Fruit fly (Drosophila melanogaster) whole organism, embryonic: Measurements from ENCODE around the gene stg1.

Source experiments
- Ada2b ChIP-seq: fragments of 200-800 bp; sonication (Bioruptor generic); IDR thresholded peaks from 2 replicates; pipeline ENCODE4 v1.3.6; 2022; ENCODE audit warnings: missing biosample characterization, missing genetic modification characterization
- Aef1 ChIP-seq: fragments of 200-800 bp; sonication (Bioruptor generic); IDR thresholded peaks from 3 replicates; pipeline ENCODE4 v1.3.6; 2022; ENCODE audit warnings: missing biosample characterization, missing genetic modification characterization
- Atf-2 ChIP-seq: fragments of 200-800 bp; sonication (Bioruptor generic); optimal IDR thresholded peaks from 2 replicates; lab custom pipeline; 2016; ENCODE audit warnings: missing biosample characterization, missing genetic modification characterization
- CG10654 ChIP-seq: fragments of 200-800 bp; sonication (Bioruptor generic); optimal IDR thresholded peaks from 2 replicates; lab custom pipeline; 2016; ENCODE audit warnings: missing biosample characterization, missing genetic modification characterization
- CG12744 ChIP-seq: fragments of 200-800 bp; sonication (Bioruptor generic); optimal IDR thresholded peaks from 2 replicates; lab custom pipeline; 2016; ENCODE audit warnings: missing biosample characterization, missing genetic modification characterization
- CG13123 ChIP-seq: fragments of 200-800 bp; sonication (Bioruptor generic); optimal IDR thresholded peaks from 2 replicates; lab custom pipeline; 2016; ENCODE audit warnings: missing biosample characterization, missing genetic modification characterization
- CG13894 ChIP-seq: fragments of 200-800 bp; sonication (Bioruptor generic); optimal IDR thresholded peaks from 3 replicates; lab custom pipeline; 2018; ENCODE audit warnings: missing biosample characterization, mild to moderate bottlenecking, missing genetic modification characterization, moderate library complexity
- CG17328 ChIP-seq: fragments of 200-800 bp; sonication (Bioruptor generic); IDR thresholded peaks from 2 replicates; pipeline ENCODE4 v1.3.6; 2022; ENCODE audit warnings: missing biosample characterization, missing genetic modification characterization
- CG17568 ChIP-seq: fragments of 200-800 bp; sonication (Bioruptor generic); optimal IDR thresholded peaks from 2 replicates; lab custom pipeline; 2018; ENCODE audit warnings: missing biosample characterization, mild to moderate bottlenecking, missing genetic modification characterization, moderate library complexity
- CG18476 ChIP-seq: fragments of 200-800 bp; sonication (Bioruptor generic); optimal IDR thresholded peaks from 2 replicates; lab custom pipeline; 2016; ENCODE audit warnings: missing biosample characterization, mild to moderate bottlenecking, missing genetic modification characterization
- CG2875 ChIP-seq: fragments of 200-800 bp; sonication (Bioruptor generic); optimal IDR thresholded peaks from 2 replicates; lab custom pipeline; 2017; ENCODE audit warnings: missing biosample characterization, mild to moderate bottlenecking, missing genetic modification characterization, missing genetic modification reagents
- CG3163 ChIP-seq: fragments of 200-800 bp; sonication (Bioruptor generic); optimal IDR thresholded peaks from 3 replicates; lab custom pipeline; 2016; ENCODE audit warnings: missing biosample characterization, missing genetic modification characterization
- CG6765 ChIP-seq: fragments of 200-800 bp; sonication (Bioruptor generic); optimal IDR thresholded peaks from 3 replicates; lab custom pipeline; 2017; ENCODE audit warnings: missing biosample characterization, mild to moderate bottlenecking, missing genetic modification characterization
- CG6791 ChIP-seq: fragments of 200-800 bp; sonication (Bioruptor generic); IDR thresholded peaks from 3 replicates; pipeline ENCODE4 v1.3.6; 2022; ENCODE audit warnings: missing biosample characterization, missing genetic modification characterization; ENCODE audit not compliant: partially characterized antibody
- CG7271 ChIP-seq: fragments of 200-800 bp; sonication (Bioruptor generic); optimal IDR thresholded peaks from 2 replicates; lab custom pipeline; 2018; ENCODE audit warnings: missing biosample characterization, mild to moderate bottlenecking, missing genetic modification characterization, moderate library complexity
- CG7556 ChIP-seq: fragments of 200-800 bp; sonication (Bioruptor generic); optimal IDR thresholded peaks from 2 replicates; lab custom pipeline; 2017; ENCODE audit warnings: missing biosample characterization, mild to moderate bottlenecking, missing genetic modification characterization
- CG8924 ChIP-seq: fragments of 200-800 bp; optimal IDR thresholded peaks from 3 replicates; lab custom pipeline; 2019; ENCODE audit warnings: missing biosample characterization, mild to moderate bottlenecking, missing genetic modification characterization, moderate library complexity
- CkIIα-i1 ChIP-seq: fragments of 200-800 bp; sonication (Bioruptor generic); IDR thresholded peaks from 2 replicates; pipeline ENCODE4 v1.3.6; 2022; ENCODE audit warnings: missing biosample characterization, missing genetic modification characterization
- Doc3 ChIP-seq: fragments of 200-800 bp; sonication (Bioruptor generic); IDR thresholded peaks from 3 replicates; pipeline ENCODE4 v1.3.6; 2022; ENCODE audit warnings: missing biosample characterization, missing genetic modification characterization; ENCODE audit not compliant: partially characterized antibody
- Fer2 ChIP-seq: fragments of 200-800 bp; sonication (Bioruptor generic); optimal IDR thresholded peaks from 2 replicates; lab custom pipeline; 2018; ENCODE audit warnings: missing biosample characterization, mild to moderate bottlenecking, missing genetic modification characterization, moderate library complexity
- Hsf ChIP-seq: fragments of 200-800 bp; sonication (Bioruptor generic); optimal IDR thresholded peaks from 3 replicates; lab custom pipeline; 2016; ENCODE audit warnings: missing biosample characterization, missing genetic modification characterization
- Lhr ChIP-seq: fragments of 200-800 bp; sonication (Bioruptor generic); optimal IDR thresholded peaks from 3 replicates; lab custom pipeline; 2017; ENCODE audit warnings: mild to moderate bottlenecking, missing biosample characterization, missing genetic modification reagents, missing genetic modification characterization
- Nf-YB ChIP-seq: fragments of 200-800 bp; sonication (Bioruptor generic); optimal IDR thresholded peaks from 3 replicates; lab custom pipeline; 2019; ENCODE audit warnings: missing biosample characterization, mild to moderate bottlenecking, missing genetic modification characterization, moderate library complexity
- Poxn ChIP-seq: fragments of 200-800 bp; sonication (Bioruptor generic); IDR thresholded peaks from 2 replicates; pipeline ENCODE4 v1.3.6; 2022; ENCODE audit warnings: missing biosample characterization, missing genetic modification characterization
- Sry-δ ChIP-seq: fragments of 200-800 bp; sonication (Bioruptor generic); optimal IDR thresholded peaks from 2 replicates; lab custom pipeline; 2016; ENCODE audit warnings: missing biosample characterization, missing genetic modification characterization
- Ssrp ChIP-seq: fragments of 200-800 bp; sonication (Bioruptor generic); optimal IDR thresholded peaks from 2 replicates; lab custom pipeline; 2018; ENCODE audit warnings: missing biosample characterization, mild to moderate bottlenecking, missing genetic modification characterization, moderate library complexity
- Xrp1 ChIP-seq: fragments of 200-800 bp; sonication (Bioruptor generic); IDR thresholded peaks from 2 replicates; pipeline ENCODE4 v1.3.6; 2022; ENCODE audit warnings: missing biosample characterization, missing genetic modification characterization
- al ChIP-seq: fragments of 200-800 bp; sonication (Bioruptor generic); IDR thresholded peaks from 2 replicates; pipeline ENCODE4 v1.3.6; 2022; ENCODE audit warnings: missing biosample characterization, missing genetic modification characterization
- aop ChIP-seq: fragments of 200-800 bp; sonication (Bioruptor generic); IDR thresholded peaks from 2 replicates; pipeline ENCODE4 v1.3.6; 2022; ENCODE audit warnings: missing biosample characterization, missing genetic modification characterization
- ara ChIP-seq: fragments of 200-800 bp; sonication (Bioruptor generic); IDR thresholded peaks from 2 replicates; pipeline ENCODE4 v1.3.6; 2022; ENCODE audit warnings: missing biosample characterization, missing genetic modification characterization
- ato ChIP-seq: fragments of 200-800 bp; sonication (Bioruptor generic); IDR thresholded peaks from 2 replicates; pipeline ENCODE4 v1.3.6; 2022; ENCODE audit warnings: missing biosample characterization, missing genetic modification characterization; ENCODE audit not compliant: partially characterized antibody
- caup ChIP-seq: fragments of 200-800 bp; sonication (Bioruptor generic); optimal IDR thresholded peaks from 3 replicates; lab custom pipeline; 2017; ENCODE audit warnings: missing biosample characterization, mild to moderate bottlenecking, missing genetic modification characterization, moderate library complexity; ENCODE audit not compliant: severe bottlenecking
- dan ChIP-seq: fragments of 200-800 bp; sonication (Bioruptor generic); IDR thresholded peaks from 2 replicates; pipeline ENCODE4 v1.3.6; 2022; ENCODE audit warnings: missing biosample characterization, missing genetic modification characterization
- disco-r ChIP-seq: fragments of 200-800 bp; sonication (Bioruptor generic); optimal IDR thresholded peaks from 2 replicates; lab custom pipeline; 2016; ENCODE audit warnings: missing biosample characterization, missing genetic modification characterization
- eve ChIP-seq, 2 experiments: fragments of >200 bp; optimal IDR thresholded peaks; 2 replicates each; lab custom pipeline; 2017; ENCODE audit warnings: missing biosample characterization in 2 of 2, missing genetic modification characterization in 2 of 2
- gcm ChIP-seq: fragments of 200-800 bp; sonication (Bioruptor generic); optimal IDR thresholded peaks from 2 replicates; lab custom pipeline; 2019; ENCODE audit warnings: missing biosample characterization, mild to moderate bottlenecking, missing genetic modification characterization, moderate library complexity
- grn ChIP-seq: fragments of 200-800 bp; sonication (Bioruptor generic); optimal IDR thresholded peaks from 3 replicates; lab custom pipeline; 2017; ENCODE audit warnings: missing biosample characterization, missing genetic modification characterization
- gsb-n ChIP-seq: fragments of 200-800 bp; sonication (Bioruptor generic); optimal IDR thresholded peaks from 3 replicates; lab custom pipeline; 2018; ENCODE audit warnings: missing biosample characterization, mild to moderate bottlenecking, missing genetic modification characterization
- ind ChIP-seq: fragments of 200-800 bp; sonication (Bioruptor generic); optimal IDR thresholded peaks from 3 replicates; lab custom pipeline; 2016; ENCODE audit warnings: missing biosample characterization, missing genetic modification characterization
- insv ChIP-seq, 2 experiments: fragments of 200-800 bp; sonication (Bioruptor generic); optimal IDR thresholded peaks; 3 replicates each; lab custom pipeline; 2016 to 2018; ENCODE audit warnings: missing biosample characterization in 2 of 2, missing genetic modification characterization in 2 of 2
- lilli ChIP-seq: fragments of 200-800 bp; sonication (Bioruptor generic); optimal IDR thresholded peaks from 3 replicates; lab custom pipeline; 2016; ENCODE audit warnings: missing biosample characterization, missing genetic modification characterization
- lmd ChIP-seq: fragments of 200-800 bp; sonication (Bioruptor generic); IDR thresholded peaks from 2 replicates; pipeline ENCODE4 v1.3.6; 2022; ENCODE audit warnings: missing biosample characterization, missing genetic modification characterization
- p53 ChIP-seq: fragments of 200-800 bp; sonication (Bioruptor generic); optimal IDR thresholded peaks from 2 replicates; lab custom pipeline; 2016; ENCODE audit warnings: missing biosample characterization, missing genetic modification characterization
- pb ChIP-seq: fragments of 200-800 bp; sonication (Bioruptor generic); optimal IDR thresholded peaks from 3 replicates; lab custom pipeline; 2016; ENCODE audit warnings: missing biosample characterization, missing genetic modification characterization
- sim ChIP-seq: fragments of 200-800 bp; sonication (Bioruptor generic); IDR thresholded peaks from 2 replicates; pipeline ENCODE4 v1.3.6; 2022; ENCODE audit warnings: missing biosample characterization, missing genetic modification characterization
- so ChIP-seq: fragments of 200-800 bp; sonication (Bioruptor generic); IDR thresholded peaks from 3 replicates; pipeline ENCODE4 v1.3.6; 2022; ENCODE audit warnings: missing biosample characterization, missing genetic modification characterization
- tin ChIP-seq: fragments of 200-800 bp; sonication (Bioruptor generic); optimal IDR thresholded peaks from 3 replicates; lab custom pipeline; 2016; ENCODE audit warnings: missing biosample characterization, missing genetic modification characterization
- wek ChIP-seq: fragments of 200-800 bp; sonication (Bioruptor generic); optimal IDR thresholded peaks from 3 replicates; lab custom pipeline; 2018; ENCODE audit warnings: missing biosample characterization, mild to moderate bottlenecking, missing genetic modification characterization, moderate library complexity
- z ChIP-seq: fragments of 200-800 bp; sonication (Bioruptor generic); IDR thresholded peaks from 3 replicates; pipeline ENCODE4 v1.3.6; 2022; ENCODE audit warnings: missing biosample characterization, missing genetic modification characterization
- zen ChIP-seq: fragments of 200-800 bp; sonication (Bioruptor generic); optimal IDR thresholded peaks from 3 replicates; lab custom pipeline; 2018; ENCODE audit warnings: missing biosample characterization, mild to moderate bottlenecking, missing genetic modification characterization, moderate library complexity
- zen2 ChIP-seq: fragments of 200-800 bp; sonication (Bioruptor generic); IDR thresholded peaks from 3 replicates; pipeline ENCODE4 v1.3.6; 2022; ENCODE audit warnings: missing biosample characterization, missing genetic modification characterization; ENCODE audit not compliant: partially characterized antibody

stg1 gene

DNA sequence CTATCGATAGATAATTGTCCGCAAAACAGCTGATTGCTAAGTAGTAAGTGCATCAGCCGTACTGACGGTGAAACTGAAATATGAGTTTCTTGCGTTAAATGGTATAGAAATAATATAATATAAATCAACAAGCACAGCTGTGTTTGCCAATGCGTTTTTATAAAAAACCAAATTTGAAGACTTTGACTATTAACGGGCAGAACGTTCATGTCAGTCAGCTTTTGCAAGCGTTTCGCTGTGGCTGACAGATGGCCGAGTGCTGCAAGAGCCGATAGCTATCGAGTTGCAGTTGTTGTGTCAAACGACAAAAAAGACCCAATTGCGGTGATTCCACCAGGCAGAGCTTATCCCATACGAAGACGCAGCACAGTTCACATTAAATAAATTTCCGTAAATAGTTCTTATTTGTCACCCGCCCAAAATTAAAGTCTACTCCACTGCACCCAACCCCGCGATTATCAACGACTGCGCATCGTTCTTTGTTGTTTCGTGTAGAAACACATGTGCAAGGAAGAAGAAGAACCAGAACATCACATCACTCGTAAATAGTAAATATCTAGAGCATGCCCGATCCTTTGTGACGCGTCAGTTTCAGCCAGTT is 23.3 kb downstream of the stg1 start, which contains the start of the genes unc and CG15445 (continued):
- TF ChIP-seq CG2875, result no peak
- no peak for TF ChIP-seq eve (GFP tag; optimal IDR thresholded peaks at IDR 0.05; lab: Kevin White, UChicago)
- TF ChIP-seq CG13123, result no peak
- TF ChIP-seq ato (GFP tag; lab: Robert Waterston, UW), result peak; percentile 58; the same call in 1 of the 2 replicates
- TF ChIP-seq Sry-δ (GFP tag; lab: Kevin White, UChicago), result peak; percentile 85
- peak; percentile 53 for TF ChIP-seq Lhr (GFP tag; lab: Kevin White, UChicago)
- TF ChIP-seq insv (GFP tag; optimal IDR thresholded peaks at IDR 0.05; lab: Kevin White, UChicago), result no peak
- peak; percentile 81 for TF ChIP-seq Aef1 (GFP tag; lab: Robert Waterston, UW)
- TF ChIP-seq sim (GFP tag; lab: Robert Waterston, UW), result no peak
- peak; percentile 18 for TF ChIP-seq Hsf (GFP tag; lab: Kevin White, UChicago)
- TF ChIP-seq Poxn, result no peak
- TF ChIP-seq zen, result peak; percentile 41
- no peak for TF ChIP-seq CG7556 (GFP tag; lab: Kevin White, UChicago)
- no peak for TF ChIP-seq caup (GFP tag; lab: Kevin White, UChicago)
- TF ChIP-seq z, result no peak
- TF ChIP-seq ara, result no peak
- TF ChIP-seq CG17328 (GFP tag; lab: Robert Waterston, UW), result no peak
- TF ChIP-seq CkIIα-i1 (GFP tag; lab: Robert Waterston, UW), result no peak
- no peak for TF ChIP-seq CG6765 (GFP tag; lab: Kevin White, UChicago)
- TF ChIP-seq CG3163 (GFP tag; lab: Kevin White, UChicago), result no peak
- peak; percentile 34; the same call in 1 of the 3 replicates for TF ChIP-seq zen2
- TF ChIP-seq Fer2 (tag; lab: Kevin White, UChicago), result no peak
- no peak for TF ChIP-seq CG17568 (GFP tag; lab: Kevin White, UChicago)
- TF ChIP-seq CG6791 (GFP tag; lab: Robert Waterston, UW), result peak; percentile 92
- no peak for TF ChIP-seq aop (GFP tag; lab: Robert Waterston, UW)
- TF ChIP-seq Xrp1 (GFP tag; lab: Robert Waterston, UW), result no peak
- TF ChIP-seq gcm (GFP tag; lab: Kevin White, UChicago), result no peak
- no peak for TF ChIP-seq so (GFP tag; lab: Robert Waterston, UW)
- no peak for TF ChIP-seq CG13894 (tag; lab: Kevin White, UChicago)
- no peak for TF ChIP-seq Nf-YB (GFP tag; lab: Kevin White, UChicago)
- TF ChIP-seq CG10654 (GFP tag; lab: Kevin White, UChicago), result peak; percentile 12
- TF ChIP-seq wek (GFP tag; lab: Kevin White, UChicago), result no peak
- TF ChIP-seq disco-r, result peak; percentile 29
- no peak for TF ChIP-seq dan (GFP tag; lab: Robert Waterston, UW)
- TF ChIP-seq CG12744 (GFP tag; lab: Kevin White, UChicago), result no peak
- TF ChIP-seq lilli (GFP tag; lab: Kevin White, UChicago), result peak; percentile 14
- peak; percentile 4 for TF ChIP-seq tin (GFP tag; lab: Kevin White, UChicago)
- no peak for TF ChIP-seq gsb-n
- peak; percentile 66; the same call in 2 of the 3 replicates for TF ChIP-seq Doc3 (GFP tag; lab: Robert Waterston, UW)
- no peak for TF ChIP-seq CG7271
- no peak for TF ChIP-seq Ssrp (tag; lab: Kevin White, UChicago)
- TF ChIP-seq al (GFP tag; lab: Robert Waterston, UW), result no peak
- TF ChIP-seq lmd, result no peak
- no peak for TF ChIP-seq pb (GFP tag; lab: Kevin White, UChicago)
- TF ChIP-seq Atf-2, result peak; percentile 8
- TF ChIP-seq Ada2b, result no peak
- TF ChIP-seq ind (GFP tag; lab: Kevin White, UChicago), result no peak
- no peak for TF ChIP-seq p53
- TF ChIP-seq CG18476 (GFP tag; lab: Kevin White, UChicago), result no peak
- TF ChIP-seq CG8924 (tag; lab: Kevin White, UChicago), result no peak
- TF ChIP-seq grn, result no peak
